Fruit fly (Drosophila melanogaster) whole organism, prepupa: ENCODE measurements around the gene CG14312.

Experiments used
- CG15336 ChIP-seq: fragments of 200-800 bp; sonication (Bioruptor generic); IDR thresholded peaks from 2 replicates; pipeline ENCODE4 v1.3.6; 2022; ENCODE audit warnings: missing biosample characterization, missing genetic modification characterization
- Gug ChIP-seq: fragments of 200-800 bp; sonication (Bioruptor generic); IDR thresholded peaks from 2 replicates; pipeline ENCODE4 v1.3.6; 2022; ENCODE audit warnings: missing biosample characterization, missing genetic modification characterization
- Hr39 ChIP-seq: fragments of 200-800 bp; sonication (Bioruptor generic); optimal IDR thresholded peaks from 2 replicates; lab custom pipeline; 2016; ENCODE audit warnings: missing biosample characterization, missing genetic modification characterization
- Lpt ChIP-seq: fragments of 200-800 bp; sonication (Bioruptor generic); optimal IDR thresholded peaks from 3 replicates; lab custom pipeline; 2016; ENCODE audit warnings: missing biosample characterization, missing genetic modification characterization

dm6 chr3R:18297444-18298297 lies 14.3 kb upstream of the CG14312 start:
- TF ChIP-seq CG15336 (peak; percentile 47; the same call in 1 of the 2 replicates), Gug (GFP tag; lab: Robert Waterston, UW) (peak; percentile 41; the same call in 1 of the 2 replicates), Lpt (GFP tag; lab: Kevin White, UChicago) (no peak), Hr39 (GFP tag; lab: Kevin White, UChicago) (no peak)
